Fruit fly (Drosophila melanogaster) whole organism, prepupa: Measurements from ENCODE around the gene CG42544.

Source experiments
- Blimp-1 ChIP-seq: fragments of 200-800 bp; sonication (Bioruptor generic); optimal IDR thresholded peaks from 3 replicates; lab custom pipeline; 2017; ENCODE audit warnings: missing biosample characterization, missing genetic modification characterization, mild to moderate bottlenecking, moderate library complexity, missing genetic modification reagents
- CG11902 ChIP-seq: fragments of 200-800 bp; sonication (Bioruptor generic); optimal IDR thresholded peaks from 3 replicates; lab custom pipeline; 2016; ENCODE audit warnings: missing biosample characterization, missing genetic modification characterization
- Gug ChIP-seq: fragments of 200-800 bp; sonication (Bioruptor generic); IDR thresholded peaks from 2 replicates; pipeline ENCODE4 v1.3.6; 2022; ENCODE audit warnings: missing biosample characterization, missing genetic modification characterization
- Met ChIP-seq: fragments of 200-800 bp; sonication (Bioruptor generic); optimal IDR thresholded peaks from 3 replicates; lab custom pipeline; 2016; ENCODE audit warnings: missing biosample characterization, missing genetic modification characterization
- OdsH ChIP-seq: fragments of 200-800 bp; sonication (Bioruptor generic); optimal IDR thresholded peaks from 3 replicates; lab custom pipeline; 2016; ENCODE audit warnings: missing biosample characterization, missing genetic modification characterization
- fd59A ChIP-seq: fragments of 200-800 bp; sonication (Bioruptor generic); optimal IDR thresholded peaks from 2 replicates; lab custom pipeline; 2017; ENCODE audit warnings: missing biosample characterization, mild to moderate bottlenecking, missing genetic modification characterization, missing genetic modification reagents
- net ChIP-seq: fragments of 200-800 bp; sonication (Bioruptor generic); optimal IDR thresholded peaks from 3 replicates; lab custom pipeline; 2016; ENCODE audit warnings: missing biosample characterization, missing genetic modification characterization
- salr ChIP-seq, 2 experiments: fragments of 200-800 bp; sonication (Bioruptor generic); optimal IDR thresholded peaks; 3 replicates each; lab custom pipeline; 2016 to 2018; ENCODE audit warnings: missing biosample characterization in 2 of 2, missing genetic modification characterization in 2 of 2, mild to moderate bottlenecking in 1 of 2
- ss ChIP-seq, 2 experiments: fragments of 200-800 bp; sonication (Bioruptor generic); optimal IDR thresholded peaks; 2 replicates in 1 of 2; 3 replicates in 1 of 2; lab custom pipeline; 2017 to 2018; ENCODE audit warnings: mild to moderate bottlenecking in 2 of 2, missing biosample characterization in 2 of 2, missing genetic modification characterization in 2 of 2, moderate library complexity in 1 of 2

- TF ChIP-seq Blimp-1 (no peak), net (GFP tag; lab: Kevin White, UChicago) (no peak), CG11902 (GFP tag; lab: Kevin White, UChicago) (no peak), ss (GFP tag; optimal IDR thresholded peaks at IDR 0.05; lab: Kevin White, UChicago) (no peak), Gug (GFP tag; lab: Robert Waterston, UW) (no peak), Met (GFP tag; lab: Kevin White, UChicago) (no peak), salr (GFP tag; optimal IDR thresholded peaks at IDR 0.05; lab: Kevin White, UChicago) (no peak), fd59A (GFP tag; lab: Kevin White, UChicago) (no peak), OdsH (GFP tag; lab: Kevin White, UChicago) (no peak)
These were observed 38.7 kb upstream of the CG42544 start, which contains the start of the genes Gld and Syt4 for dm6 chr3R:7265567-7266208.
